Worm (Caenorhabditis elegans) whole organism, L2 larva: ENCODE data around the gene mfsd-6.
A peak's percentile ranks its signal among the peaks of the same experiment; 100 is the strongest.

Source experiments
- C34F6.9 ChIP-seq: fragments of 150-350 bp; optimal IDR thresholded peaks from 2 replicates; lab custom pipeline; 2014; ENCODE audit warnings: missing biosample characterization, missing genetic modification characterization
- F13H6.1 ChIP-seq: sonication (generic microtip); optimal IDR thresholded peaks from 2 replicates; lab custom pipeline; 2016; ENCODE audit warnings: missing genetic modification characterization, missing compliant biosample characterization
- R02D3.7 ChIP-seq: fragments of 150-350 bp; optimal IDR thresholded peaks from 2 replicates; lab custom pipeline; 2014; ENCODE audit warnings: missing biosample characterization, missing genetic modification characterization
- Y55F3AM.14 ChIP-seq: fragments of 200-800 bp; sonication (Bioruptor generic); optimal IDR thresholded peaks from 2 replicates; lab custom pipeline; 2018; ENCODE audit warnings: mild to moderate bottlenecking, missing genetic modification characterization, missing compliant biosample characterization
- ZK546.5 ChIP-seq: sonication (generic microtip); optimal IDR thresholded peaks from 2 replicates; lab custom pipeline; 2017; ENCODE audit warnings: missing biosample characterization, missing genetic modification characterization
- alr-1 ChIP-seq: fragments of 150-350 bp; optimal IDR thresholded peaks from 2 replicates; lab custom pipeline; 2014; ENCODE audit warnings: missing biosample characterization, missing genetic modification characterization
- aly-2 ChIP-seq: fragments of 150-350 bp; optimal IDR thresholded peaks from 2 replicates; lab custom pipeline; 2014; ENCODE audit warnings: missing biosample characterization, missing genetic modification characterization
- ama-1 ChIP-seq: fragments of 150-350 bp; optimal IDR thresholded peaks from 2 replicates; lab custom pipeline; 2018; ENCODE audit warnings: inconsistent platforms
- blmp-1 ChIP-seq: sonication (generic microtip); optimal IDR thresholded peaks from 2 replicates; lab custom pipeline; 2017; ENCODE audit warnings: missing genetic modification characterization, mild to moderate bottlenecking, missing compliant biosample characterization, antibody characterized with exemption, moderate library complexity; ENCODE audit not compliant: insufficient read depth
- ceh-16 ChIP-seq: fragments of 150-350 bp; optimal IDR thresholded peaks from 2 replicates; lab custom pipeline; 2014; ENCODE audit warnings: missing biosample characterization, missing genetic modification characterization
- ceh-82 ChIP-seq: fragments of 150-350 bp; optimal IDR thresholded peaks from 2 replicates; lab custom pipeline; 2014; ENCODE audit warnings: missing biosample characterization, missing genetic modification characterization
- crh-2 ChIP-seq: sonication (generic microtip); optimal IDR thresholded peaks from 2 replicates; lab custom pipeline; 2017; ENCODE audit warnings: missing biosample characterization, missing genetic modification characterization
- dmd-4 ChIP-seq: sonication (generic microtip); optimal IDR thresholded peaks from 2 replicates; lab custom pipeline; 2017; ENCODE audit warnings: missing biosample characterization, missing genetic modification characterization
- egl-27 ChIP-seq: sonication (generic microtip); optimal IDR thresholded peaks from 3 replicates; lab custom pipeline; 2017; ENCODE audit warnings: missing biosample characterization, missing genetic modification reagents, missing genetic modification characterization
- elt-1 ChIP-seq: fragments of 150-350 bp; optimal IDR thresholded peaks from 2 replicates; lab custom pipeline; 2014; ENCODE audit warnings: missing biosample characterization, missing genetic modification characterization
- elt-3 ChIP-seq: sonication (generic microtip); optimal IDR thresholded peaks from 2 replicates; lab custom pipeline; 2017; ENCODE audit warnings: missing biosample characterization, missing genetic modification characterization
- fos-1 ChIP-seq: fragments of 150-350 bp; optimal IDR thresholded peaks from 2 replicates; lab custom pipeline; 2014; ENCODE audit warnings: missing biosample characterization, missing genetic modification characterization
- gmeb-1 ChIP-seq: fragments of 150-350 bp; optimal IDR thresholded peaks from 2 replicates; lab custom pipeline; 2014; ENCODE audit warnings: missing biosample characterization, missing genetic modification characterization
- lin-11 ChIP-seq: fragments of 150-350 bp; sonication (generic microtip); optimal IDR thresholded peaks from 2 replicates; lab custom pipeline; 2014; ENCODE audit warnings: missing biosample characterization, missing genetic modification characterization, inconsistent platforms, mixed read lengths
- lin-13 ChIP-seq: fragments of 150-350 bp; optimal IDR thresholded peaks from 2 replicates; lab custom pipeline; 2014; ENCODE audit warnings: missing biosample characterization, missing genetic modification reagents, missing genetic modification characterization
- lin-39 ChIP-seq: fragments of 150-350 bp; optimal IDR thresholded peaks from 2 replicates; lab custom pipeline; 2014; ENCODE audit warnings: missing biosample characterization, missing genetic modification reagents, missing genetic modification characterization
- lsy-2 ChIP-seq, 2 experiments: fragments of 150-350 bp in 1 of 2; sonication (generic microtip) in 1 of 2; optimal IDR thresholded peaks; 2 replicates each; lab custom pipeline; 2014 to 2017; ENCODE audit warnings: missing biosample characterization in 2 of 2, missing genetic modification characterization in 2 of 2
- mab-5 ChIP-seq: fragments of 150-350 bp; optimal IDR thresholded peaks from 2 replicates; lab custom pipeline; 2014; ENCODE audit warnings: missing biosample characterization, missing genetic modification characterization
- mbf-1 ChIP-seq: sonication (generic microtip); optimal IDR thresholded peaks from 2 replicates; lab custom pipeline; 2017; ENCODE audit warnings: missing biosample characterization, missing genetic modification characterization
- mdl-1 ChIP-seq, 2 experiments: fragments of 150-350 bp in 1 of 2; sonication (generic microtip) in 1 of 2; optimal IDR thresholded peaks; 2 replicates each; lab custom pipeline; 2017; ENCODE audit warnings: missing biosample characterization in 2 of 2, missing genetic modification characterization in 2 of 2
- nhr-10 ChIP-seq: sonication (generic microtip); optimal IDR thresholded peaks from 2 replicates; lab custom pipeline; 2017; ENCODE audit warnings: missing biosample characterization, missing genetic modification characterization
- nhr-11 ChIP-seq: fragments of 150-350 bp; optimal IDR thresholded peaks from 2 replicates; lab custom pipeline; 2014; ENCODE audit warnings: missing biosample characterization, missing genetic modification characterization
- nhr-12 ChIP-seq: fragments of 150-350 bp; optimal IDR thresholded peaks from 2 replicates; lab custom pipeline; 2014; ENCODE audit warnings: missing biosample characterization, missing genetic modification characterization
- nhr-129 ChIP-seq: fragments of 150-350 bp; optimal IDR thresholded peaks from 2 replicates; lab custom pipeline; 2014; ENCODE audit warnings: missing biosample characterization, missing genetic modification characterization
- nhr-21 ChIP-seq: fragments of 150-350 bp; optimal IDR thresholded peaks from 2 replicates; lab custom pipeline; 2014; ENCODE audit warnings: missing biosample characterization, missing genetic modification characterization
- nhr-23 ChIP-seq: fragments of 150-350 bp; optimal IDR thresholded peaks from 2 replicates; lab custom pipeline; 2014; ENCODE audit warnings: missing biosample characterization, missing genetic modification reagents, missing genetic modification characterization
- nhr-237 ChIP-seq: fragments of 150-350 bp; optimal IDR thresholded peaks from 2 replicates; lab custom pipeline; 2014; ENCODE audit warnings: missing biosample characterization, missing genetic modification characterization
- nhr-25 ChIP-seq: fragments of 150-350 bp; sonication (generic microtip); optimal IDR thresholded peaks from 3 replicates; lab custom pipeline; 2014; ENCODE audit warnings: missing biosample characterization, missing genetic modification characterization
- nhr-6 ChIP-seq: fragments of 150-350 bp; optimal IDR thresholded peaks from 2 replicates; lab custom pipeline; 2014; ENCODE audit warnings: missing biosample characterization, missing genetic modification characterization
- nhr-77 ChIP-seq: fragments of 150-350 bp; optimal IDR thresholded peaks from 2 replicates; lab custom pipeline; 2014; ENCODE audit warnings: missing biosample characterization, missing genetic modification characterization
- peb-1 ChIP-seq: fragments of 150-350 bp; optimal IDR thresholded peaks from 2 replicates; lab custom pipeline; 2014; ENCODE audit warnings: missing biosample characterization, missing genetic modification characterization
- sem-4 ChIP-seq: fragments of 150-350 bp; optimal IDR thresholded peaks from 2 replicates; lab custom pipeline; 2014; ENCODE audit warnings: missing biosample characterization, missing genetic modification reagents, missing genetic modification characterization
- skn-1 ChIP-seq: sonication (generic microtip); optimal IDR thresholded peaks from 2 replicates; lab custom pipeline; 2017; ENCODE audit warnings: missing biosample characterization, missing genetic modification characterization
- sma-3 ChIP-seq: sonication (generic microtip); optimal IDR thresholded peaks from 2 replicates; lab custom pipeline; 2016; ENCODE audit warnings: missing genetic modification reagents, missing genetic modification characterization, missing compliant biosample characterization
- sma-9 ChIP-seq, 2 experiments: fragments of 150-350 bp in 1 of 2; sonication (generic microtip) in 1 of 2; optimal IDR thresholded peaks; 2 replicates each; lab custom pipeline; 2014 to 2016; ENCODE audit warnings: missing genetic modification characterization in 2 of 2, mild to moderate bottlenecking in 1 of 2, missing biosample characterization in 1 of 2, missing compliant biosample characterization in 1 of 2, missing genetic modification reagents in 1 of 2, moderate library complexity in 1 of 2
- snpc-4 ChIP-seq: fragments of 150-350 bp; optimal IDR thresholded peaks from 2 replicates; lab custom pipeline; 2014; ENCODE audit warnings: missing biosample characterization, missing genetic modification characterization
- unc-39 ChIP-seq: fragments of 150-350 bp; optimal IDR thresholded peaks from 2 replicates; lab custom pipeline; 2014; ENCODE audit warnings: missing biosample characterization, missing genetic modification characterization
- unc-55 ChIP-seq: fragments of 150-350 bp; sonication (generic microtip); optimal IDR thresholded peaks from 3 replicates; lab custom pipeline; 2014; ENCODE audit warnings: missing biosample characterization, missing genetic modification reagents, missing genetic modification characterization
- unc-62 ChIP-seq: fragments of 150-350 bp; optimal IDR thresholded peaks from 2 replicates; lab custom pipeline; 2014; ENCODE audit warnings: missing biosample characterization, missing genetic modification reagents, missing genetic modification characterization
- zag-1 ChIP-seq: fragments of 150-350 bp; optimal IDR thresholded peaks from 2 replicates; lab custom pipeline; 2014; ENCODE audit warnings: missing biosample characterization, missing genetic modification characterization
- ztf-1 ChIP-seq: fragments of 200-800 bp; sonication (Bioruptor generic); conservative IDR thresholded peaks from 2 replicates; pipeline ENCODE4 v1.3.6; 2022; ENCODE audit warnings: missing genetic modification characterization, missing compliant biosample characterization
- ztf-11 ChIP-seq: sonication (generic microtip); optimal IDR thresholded peaks from 2 replicates; lab custom pipeline; 2017; ENCODE audit warnings: missing biosample characterization, missing genetic modification characterization
- ztf-4 ChIP-seq: fragments of 150-350 bp; optimal IDR thresholded peaks from 2 replicates; lab custom pipeline; 2014; ENCODE audit warnings: missing biosample characterization, missing genetic modification characterization

Gene mfsd-6

DNA sequence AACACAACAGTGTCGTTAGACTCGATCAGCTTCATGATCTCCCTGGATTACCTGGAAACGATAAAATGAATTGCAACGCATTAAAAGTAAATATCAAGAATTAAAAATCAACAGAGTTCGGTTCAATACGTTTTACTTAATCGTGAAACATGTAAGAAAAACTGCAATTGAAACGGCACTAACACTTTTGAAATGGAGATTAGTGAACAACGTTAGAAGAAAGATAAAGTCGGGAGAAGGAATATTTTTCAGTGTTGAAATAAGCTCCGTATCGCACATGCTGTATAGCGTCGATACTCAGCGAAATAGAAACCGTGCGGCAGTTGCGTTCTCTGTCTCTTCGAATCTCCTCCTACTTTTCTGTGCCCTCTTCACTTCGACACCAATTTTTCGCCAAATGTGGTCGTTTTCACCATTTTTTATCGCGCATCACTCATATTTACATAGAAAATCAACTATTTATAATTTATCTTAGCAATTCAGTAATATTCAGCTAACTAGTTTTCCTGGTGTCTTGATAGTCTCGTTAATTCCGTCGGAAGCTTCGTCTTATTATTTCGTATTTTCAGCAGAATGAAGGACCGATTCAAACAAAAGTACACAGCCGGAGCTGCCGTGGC is 6.3 kb downstream of the mfsd-6 start, which contains the start of the genes rpl-9 and lpd-7:
rpl-9 (minus strand) TSS at position 51 of the 620 bp plus-strand sequence.
lpd-7 (plus strand) TSS at position 570 of the 620 bp plus-strand sequence.
- peak; percentile 39 for TF ChIP-seq mab-5 (tag; lab: Kevin White, UChicago)
- TF ChIP-seq ZK546.5 (tag; lab: Kevin White, UChicago): no peak
- no peak for TF ChIP-seq skn-1 (tag; lab: Kevin White, UChicago)
- no peak for TF ChIP-seq ceh-82
- TF ChIP-seq sma-9 (GFP tag; optimal IDR thresholded peaks at IDR 0.05; lab: Kevin White, UChicago): peak; percentile 74
- TF ChIP-seq sma-9 (tag; optimal IDR thresholded peaks at IDR 0.05; lab: Kevin White, UChicago): no peak
- TF ChIP-seq fos-1 (tag; lab: Kevin White, UChicago): peak; percentile 62
- peak; percentile 93 for TF ChIP-seq C34F6.9
- peak; percentile 64 for TF ChIP-seq ztf-4 (tag; lab: Kevin White, UChicago)
- TF ChIP-seq unc-39 (tag; lab: Kevin White, UChicago): no peak
- TF ChIP-seq mdl-1 (tag; optimal IDR thresholded peaks at IDR 0.05; lab: Kevin White, UChicago): peak; percentile 8 to 57
- TF ChIP-seq nhr-77 (tag; lab: Kevin White, UChicago): no peak
- peak; percentile 62 for TF ChIP-seq sma-3 (GFP tag; lab: Kevin White, UChicago)
- no peak for TF ChIP-seq nhr-10 (tag; lab: Kevin White, UChicago)
- no peak for TF ChIP-seq aly-2 (tag; lab: Kevin White, UChicago)
- TF ChIP-seq egl-27 (tag; lab: Kevin White, UChicago): peak; percentile 76
- TF ChIP-seq lin-39 (tag; lab: Kevin White, UChicago): no peak
- TF ChIP-seq dmd-4 (tag; lab: Kevin White, UChicago): no peak
- TF ChIP-seq lin-11: peak; percentile 72
- TF ChIP-seq nhr-12 (tag; lab: Kevin White, UChicago): no peak
- no peak for TF ChIP-seq Y55F3AM.14
- TF ChIP-seq nhr-11 (tag; lab: Kevin White, UChicago): no peak
- TF ChIP-seq unc-55 (GFP tag; lab: Kevin White, UChicago): peak; percentile 97
- TF ChIP-seq zag-1 (tag; lab: Kevin White, UChicago): peak; percentile 67
- TF ChIP-seq snpc-4 (tag; lab: Kevin White, UChicago): peak; percentile 56
- no peak for TF ChIP-seq unc-62 (GFP tag; lab: Kevin White, UChicago)
- peak; percentile 87 for TF ChIP-seq crh-2 (tag; lab: Kevin White, UChicago)
- peak; percentile 97 for TF ChIP-seq nhr-129
- no peak for TF ChIP-seq peb-1 (tag; lab: Kevin White, UChicago)
- TF ChIP-seq sem-4: peak; percentile 42
- TF ChIP-seq blmp-1 (tag; lab: Kevin White, UChicago): peak; percentile 72
- TF ChIP-seq nhr-6 (tag; lab: Kevin White, UChicago): peak; percentile 77
- no peak for TF ChIP-seq elt-1 (tag; lab: Kevin White, UChicago)
- TF ChIP-seq elt-3: no peak
- peak; percentile 60 for TF ChIP-seq F13H6.1 (tag; lab: Kevin White, UChicago)
- peak; percentile 75 for TF ChIP-seq gmeb-1 (tag; lab: Kevin White, UChicago)
- TF ChIP-seq nhr-25 (tag; lab: Kevin White, UChicago): peak; percentile 82
- TF ChIP-seq lsy-2 (tag; optimal IDR thresholded peaks at IDR 0.05; lab: Kevin White, UChicago): peak; percentile 65 to 91
- peak; percentile 75 for TF ChIP-seq ama-1 (lab: Kevin White, UChicago)
- TF ChIP-seq nhr-23: no peak
- no peak for TF ChIP-seq nhr-237 (tag; lab: Kevin White, UChicago)
- TF ChIP-seq ztf-1 (GFP tag; lab: Robert Waterston, UW): no peak
- no peak for TF ChIP-seq ztf-11 (tag; lab: Kevin White, UChicago)
- TF ChIP-seq alr-1 (tag; lab: Kevin White, UChicago): no peak
- no peak for TF ChIP-seq R02D3.7 (tag; lab: Kevin White, UChicago)
- TF ChIP-seq lin-13 (GFP tag; lab: Kevin White, UChicago): peak; percentile 89
- no peak for TF ChIP-seq mbf-1 (tag; lab: Kevin White, UChicago)
- TF ChIP-seq ceh-16 (tag; lab: Kevin White, UChicago): peak; percentile 20
- TF ChIP-seq nhr-21: peak; percentile 72
